Worm (Caenorhabditis elegans) whole organism, L4 larva: ENCODE data around the gene C47D12.5.

Source experiments
- Y5F2A.4 ChIP-seq: fragments of 200-800 bp; sonication (Bioruptor generic); optimal IDR thresholded peaks from 2 replicates; lab custom pipeline; 2018; ENCODE audit warnings: mild to moderate bottlenecking, missing genetic modification characterization, missing compliant biosample characterization
- ZK546.5 ChIP-seq, 2 experiments: sonication (generic microtip); optimal IDR thresholded peaks; 2 replicates each; lab custom pipeline; 2017; ENCODE audit warnings: missing biosample characterization in 2 of 2, missing genetic modification characterization in 2 of 2
- ces-1 ChIP-seq: fragments of 150-350 bp; sonication (generic microtip); optimal IDR thresholded peaks from 4 replicates; lab custom pipeline; 2014; ENCODE audit warnings: missing biosample characterization, missing genetic modification reagents, missing genetic modification characterization
- lsy-2 ChIP-seq, 2 experiments: fragments of 150-350 bp in 1 of 2; sonication (generic microtip) in 1 of 2; optimal IDR thresholded peaks; 2 replicates each; lab custom pipeline; 2014 to 2017; ENCODE audit warnings: missing biosample characterization in 2 of 2, missing genetic modification characterization in 2 of 2
- mes-2 ChIP-seq: sonication (generic microtip); optimal IDR thresholded peaks from 2 replicates; lab custom pipeline; 2016; ENCODE audit warnings: missing genotype, mild to moderate bottlenecking, missing genetic modification characterization, missing compliant biosample characterization; ENCODE audit not compliant: poor library complexity, severe bottlenecking
- nhr-28 ChIP-seq: fragments of 150-350 bp; optimal IDR thresholded peaks from 2 replicates; lab custom pipeline; 2014; ENCODE audit warnings: missing biosample characterization, missing genetic modification characterization
- pqm-1 ChIP-seq: sonication (generic microtip); optimal IDR thresholded peaks from 2 replicates; lab custom pipeline; 2017; ENCODE audit warnings: missing biosample characterization, missing genetic modification characterization
- unc-130 ChIP-seq: sonication (generic microtip); optimal IDR thresholded peaks from 2 replicates; lab custom pipeline; 2016; ENCODE audit warnings: missing genetic modification reagents, missing genetic modification characterization, missing compliant biosample characterization
- zip-11 ChIP-seq: fragments of 200-800 bp; sonication (Bioruptor generic); IDR thresholded peaks from 2 replicates; pipeline ENCODE4 v1.3.6; 2022; ENCODE audit warnings: missing genetic modification characterization, missing compliant biosample characterization

- TF ChIP-seq unc-130 (GFP tag; lab: Kevin White, UChicago), result no peak
- TF ChIP-seq mes-2 (tag; lab: Kevin White, UChicago), result no peak
- no peak for TF ChIP-seq pqm-1
- no peak for TF ChIP-seq zip-11 (GFP tag; lab: Robert Waterston, UW)
- TF ChIP-seq nhr-28, result no peak
- TF ChIP-seq Y5F2A.4 (GFP tag; lab: Kevin White, UChicago), result no peak
- no peak for TF ChIP-seq lsy-2 (tag; optimal IDR thresholded peaks at IDR 0.05; lab: Kevin White, UChicago)
- no peak for TF ChIP-seq ces-1 (GFP tag; lab: Kevin White, UChicago)
- TF ChIP-seq ZK546.5 (tag; optimal IDR thresholded peaks at IDR 0.05; lab: Kevin White, UChicago), result no peak
Measured at ce11 chrII:11722164-11722563, 37.1 kb upstream of the C47D12.5 start.
